Worm (Caenorhabditis elegans) whole organism, L1 larva: ENCODE results near the gene tsp-17.

Experiments
- blmp-1 ChIP-seq: fragments of 150-350 bp; optimal IDR thresholded peaks from 2 replicates; lab custom pipeline; 2014; ENCODE audit warnings: missing biosample characterization, missing genetic modification characterization
- ceh-63 ChIP-seq: fragments of 200-800 bp; sonication (Bioruptor generic); optimal IDR thresholded peaks from 2 replicates; lab custom pipeline; 2018; ENCODE audit warnings: mild to moderate bottlenecking, missing genetic modification characterization, missing compliant biosample characterization
- ceh-82 ChIP-seq, 3 experiments: fragments of 150-350 bp in 1 of 3; sonication (generic microtip) in 2 of 3; optimal IDR thresholded peaks; 2 replicates each; lab custom pipeline; 2014 to 2017; ENCODE audit warnings: missing biosample characterization in 3 of 3, missing genetic modification characterization in 3 of 3
- dpl-1 ChIP-seq, 3 experiments: fragments of 150-350 bp in 2 of 3; sonication (generic microtip) in 1 of 3; optimal IDR thresholded peaks; 2 replicates each; lab custom pipeline; 2014 to 2017; ENCODE audit warnings: missing biosample characterization in 3 of 3, missing genetic modification characterization in 3 of 3, missing genetic modification reagents in 3 of 3
- efl-1 ChIP-seq, 4 experiments: fragments of 150-350 bp; optimal IDR thresholded peaks in 3 of 4; peaks in 1 of 4; 1 replicate in 1 of 4; 2 replicates in 3 of 4; lab custom pipeline; 2014; ENCODE audit warnings: missing biosample characterization in 2 of 4, missing genetic modification characterization in 2 of 4, missing genetic modification reagents in 2 of 4
- fos-1 ChIP-seq: fragments of 150-350 bp; optimal IDR thresholded peaks from 2 replicates; lab custom pipeline; 2014; ENCODE audit warnings: missing biosample characterization, missing genetic modification characterization
- hpl-2 ChIP-seq: fragments of 150-350 bp; optimal IDR thresholded peaks from 2 replicates; lab custom pipeline; 2014; ENCODE audit warnings: missing biosample characterization, missing genetic modification reagents, missing genetic modification characterization
- jun-1 ChIP-seq: fragments of 150-350 bp; optimal IDR thresholded peaks from 2 replicates; lab custom pipeline; 2014; ENCODE audit warnings: missing biosample characterization, missing genetic modification reagents, missing genetic modification characterization
- mab-9 ChIP-seq: fragments of 200-800 bp; sonication (Bioruptor generic); IDR thresholded peaks from 2 replicates; pipeline ENCODE4 v1.3.6; 2022; ENCODE audit warnings: missing genetic modification reagents, missing genetic modification characterization, missing compliant biosample characterization
- pag-3 ChIP-seq: sonication (generic microtip); optimal IDR thresholded peaks from 2 replicates; lab custom pipeline; 2017; ENCODE audit warnings: missing genetic modification characterization, mild to moderate bottlenecking, missing compliant biosample characterization, antibody characterized with exemption, borderline replicate concordance; ENCODE audit not compliant: insufficient read depth
- pqm-1 ChIP-seq: sonication (generic microtip); optimal IDR thresholded peaks from 3 replicates; lab custom pipeline; 2017; ENCODE audit warnings: missing biosample characterization, missing genetic modification characterization
- snpc-4 ChIP-seq: fragments of 150-350 bp; optimal IDR thresholded peaks from 2 replicates; lab custom pipeline; 2014; ENCODE audit warnings: missing biosample characterization, missing genetic modification characterization
- tbx-2 ChIP-seq: sonication (generic microtip); optimal IDR thresholded peaks from 2 replicates; lab custom pipeline; 2016; ENCODE audit warnings: missing genetic modification characterization, missing compliant biosample characterization
- unc-62 ChIP-seq: fragments of 150-350 bp; optimal IDR thresholded peaks from 2 replicates; lab custom pipeline; 2014; ENCODE audit warnings: missing biosample characterization, missing genetic modification reagents, missing genetic modification characterization

DNA sequence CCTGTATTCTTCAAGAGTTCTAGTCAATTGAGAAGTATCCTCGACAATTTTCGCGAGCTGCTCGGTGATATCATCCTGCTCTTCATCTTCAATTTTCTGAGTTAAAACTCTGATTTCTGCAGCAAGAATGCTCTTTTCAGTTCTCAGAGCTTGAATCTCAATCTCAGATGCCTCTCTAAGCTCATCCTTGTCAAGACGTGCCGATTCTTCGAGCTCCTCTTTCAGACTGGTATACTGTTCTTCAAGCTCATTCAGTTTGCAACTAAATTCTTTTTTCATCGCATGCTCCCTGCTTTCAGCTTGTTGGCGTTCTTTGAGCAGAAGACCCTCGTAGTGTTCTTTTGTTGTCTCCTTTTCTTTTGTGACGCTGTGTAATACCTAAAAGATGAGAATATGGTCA, 5.5 kb downstream of the tsp-17 start:
- no peak for TF ChIP-seq pag-3 (tag; lab: Kevin White, UChicago)
- TF ChIP-seq mab-9 (GFP tag; lab: Robert Waterston, UW), result no peak
- no peak for TF ChIP-seq pqm-1
- no peak for TF ChIP-seq blmp-1 (tag; lab: Kevin White, UChicago)
- TF ChIP-seq hpl-2, result no peak
- TF ChIP-seq dpl-1 (GFP tag; optimal IDR thresholded peaks at IDR 0.05; lab: Kevin White, UChicago), result no peak
- TF ChIP-seq jun-1, result no peak
- TF ChIP-seq unc-62, result no peak
- no peak for TF ChIP-seq ceh-82 (tag; optimal IDR thresholded peaks at IDR 0.05; lab: Kevin White, UChicago)
- TF ChIP-seq fos-1 (tag; lab: Kevin White, UChicago), result no peak
- no peak for TF ChIP-seq snpc-4 (tag; lab: Kevin White, UChicago)
- TF ChIP-seq ceh-63, result peak; percentile 67
- TF ChIP-seq efl-1 (optimal IDR thresholded peaks at IDR 0.05; lab: Kevin White, UChicago), result no peak
- no peak for TF ChIP-seq efl-1 (GFP tag; optimal IDR thresholded peaks at IDR 0.05 in 1 of 2; lab: Kevin White, UChicago)
- TF ChIP-seq tbx-2 (tag; lab: Kevin White, UChicago), result no peak
